Fruit fly (Drosophila melanogaster): Measurements from ENCODE around the gene ScpX.

- no peak for TF ChIP-seq Crg-1 (GFP tag; optimal IDR thresholded peaks at IDR 0.05)
- no peak for TF ChIP-seq ovo (GFP tag; optimal IDR thresholded peaks at IDR 0.05)
- no peak for TF ChIP-seq Hr96 (GFP tag; optimal IDR thresholded peaks at IDR 0.05)
- TF ChIP-seq CG11617 (GFP tag; optimal IDR thresholded peaks at IDR 0.05), result no peak
Measured at dm6 chr2L:18841210-18841609, 10.2 kb downstream of the ScpX start, which contains the start of gene CG31752.
